Fruit fly (Drosophila melanogaster): ENCODE measurements around the gene Saf-B.

Gene Saf-B

DNA sequence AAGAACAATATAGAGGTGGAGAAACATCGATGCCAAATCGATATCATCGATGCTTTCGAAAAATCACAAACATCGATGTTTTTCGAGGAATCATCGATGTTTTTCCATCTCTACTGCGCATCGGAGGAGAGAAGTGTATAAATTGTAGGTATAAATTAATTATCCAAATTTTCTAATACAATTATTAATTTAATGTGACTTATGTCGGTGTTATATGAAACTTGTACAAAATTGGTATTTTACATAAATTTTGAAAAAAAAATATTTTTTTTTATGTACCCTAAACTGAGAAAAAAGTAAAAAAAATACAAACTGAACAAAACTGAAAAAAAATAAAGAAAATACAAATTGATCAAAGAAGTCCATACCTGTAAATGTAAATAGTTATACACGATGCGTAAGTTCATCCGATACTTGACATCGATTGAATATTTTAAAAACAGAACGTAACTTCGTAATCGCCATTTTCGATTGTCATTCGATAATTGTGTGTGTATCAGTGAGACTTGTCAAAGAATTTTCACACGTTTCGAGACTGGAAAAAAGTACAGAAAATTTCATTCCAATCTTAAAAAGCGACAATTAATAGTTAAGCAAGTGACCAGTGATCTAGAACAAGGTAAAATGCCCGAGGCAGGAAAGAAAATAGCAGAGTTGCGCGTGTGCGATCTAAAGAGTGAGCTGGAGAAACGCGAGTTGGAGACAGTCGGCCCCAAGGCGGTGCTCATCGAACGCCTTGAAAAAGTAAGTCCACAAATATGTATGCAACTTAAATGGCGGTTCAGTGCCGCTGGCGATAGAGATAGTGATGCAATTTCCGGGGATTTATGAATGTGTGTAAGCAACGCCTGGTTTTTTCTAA lies at the start of gene Saf-B, which contains the start of gene CG5808 (continued):
- TF ChIP-seq ab (GFP tag; optimal IDR thresholded peaks at IDR 0.05): no peak
- no peak for TF ChIP-seq repo (GFP tag; optimal IDR thresholded peaks at IDR 0.05)
- TF ChIP-seq CG1832 (GFP tag; optimal IDR thresholded peaks at IDR 0.05): no peak
- TF ChIP-seq Sry-β (GFP tag; optimal IDR thresholded peaks at IDR 0.05): peak; percentile 10
- TF ChIP-seq CG30020 (tag; optimal IDR thresholded peaks at IDR 0.05): peak; percentile 56
- no peak for TF ChIP-seq CG1603 (tag; optimal IDR thresholded peaks at IDR 0.05)
- TF ChIP-seq dmrt11E (tag; optimal IDR thresholded peaks at IDR 0.05): peak; percentile 29
- no peak for TF ChIP-seq CG4854 (GFP tag; optimal IDR thresholded peaks at IDR 0.05)
- TF ChIP-seq ato (GFP tag; IDR thresholded peaks at IDR 0.05; ENCODE audit: partially characterized antibody): peak; percentile 52
- no peak for TF ChIP-seq lov (optimal IDR thresholded peaks at IDR 0.05)
- TF ChIP-seq lov (GFP tag; IDR thresholded peaks at IDR 0.05): no peak
- no peak for TF ChIP-seq en (GFP tag; optimal IDR thresholded peaks at IDR 0.05)
- no peak for TF ChIP-seq dm (GFP tag; optimal IDR thresholded peaks at IDR 0.05)
- TF ChIP-seq vfl (GFP tag; optimal IDR thresholded peaks at IDR 0.05): no peak
- TF ChIP-seq sc (optimal IDR thresholded peaks at IDR 0.05): no peak
- TF ChIP-seq sc (GFP tag; optimal IDR thresholded peaks at IDR 0.05): no peak
- TF ChIP-seq Gsc (GFP tag; IDR thresholded peaks at IDR 0.05): no peak
- TF ChIP-seq MTF-1 (GFP tag; optimal IDR thresholded peaks at IDR 0.05; ENCODE audit: borderline replicate concordance): no peak
- TF ChIP-seq ranshi (GFP tag; IDR thresholded peaks at IDR 0.05): no peak
- no peak for TF ChIP-seq Dad (GFP tag; optimal IDR thresholded peaks at IDR 0.05)
- TF ChIP-seq CG17186 (GFP tag; optimal IDR thresholded peaks at IDR 0.05): no peak
- no peak for TF ChIP-seq Atf6 (GFP tag; IDR thresholded peaks at IDR 0.05)
- TF ChIP-seq Sry-δ (GFP tag; optimal IDR thresholded peaks at IDR 0.05): peak; percentile 86
- TF ChIP-seq sima (GFP tag; optimal IDR thresholded peaks at IDR 0.05): no peak
- no peak for TF ChIP-seq wor (GFP tag; IDR thresholded peaks at IDR 0.05)
- TF ChIP-seq H2.0 (GFP tag; IDR thresholded peaks at IDR 0.05): no peak
- TF ChIP-seq Lhr (GFP tag; optimal IDR thresholded peaks at IDR 0.05): peak; percentile 59
- peak; percentile 2 for TF ChIP-seq CG17802 (tag; optimal IDR thresholded peaks at IDR 0.05)
- TF ChIP-seq lbe (GFP tag; optimal IDR thresholded peaks at IDR 0.05): no peak
- no peak for TF ChIP-seq toy (GFP tag; IDR thresholded peaks at IDR 0.05)
- no peak for TF ChIP-seq Nf-YC (tag; optimal IDR thresholded peaks at IDR 0.05)
- no peak for TF ChIP-seq CG10462 (GFP tag; optimal IDR thresholded peaks at IDR 0.05)
- no peak; the same call in 1 of the 2 replicates for TF ChIP-seq bowl (GFP tag; IDR thresholded peaks at IDR 0.05)
- peak; percentile 59 for TF ChIP-seq CG18476 (GFP tag; optimal IDR thresholded peaks at IDR 0.05)
- no peak for TF ChIP-seq Abd-B (GFP tag; optimal IDR thresholded peaks at IDR 0.05)
- TF ChIP-seq gcm2 (GFP tag; optimal IDR thresholded peaks at IDR 0.05): no peak
- TF ChIP-seq slou (GFP tag; optimal IDR thresholded peaks at IDR 0.05): no peak
- TF ChIP-seq inv (GFP tag; IDR thresholded peaks at IDR 0.05; ENCODE audit: partially characterized antibody): peak; percentile 75
- TF ChIP-seq Doc3 (GFP tag; IDR thresholded peaks at IDR 0.05; ENCODE audit: partially characterized antibody): peak; percentile 79
- TF ChIP-seq CG13296 (GFP tag; optimal IDR thresholded peaks at IDR 0.05): no peak
- TF ChIP-seq Dll (GFP tag; IDR thresholded peaks at IDR 0.05; ENCODE audit: partially characterized antibody): peak; percentile 84
- TF ChIP-seq CG8944 (GFP tag; optimal IDR thresholded peaks at IDR 0.05): no peak
- no peak for TF ChIP-seq CG2202 (tag; optimal IDR thresholded peaks at IDR 0.05)
- peak; percentile 43; the same call in 1 of the 2 replicates for TF ChIP-seq CG31224 (GFP tag; IDR thresholded peaks at IDR 0.05)
- peak; percentile 71 for TF ChIP-seq CG17829 (tag; optimal IDR thresholded peaks at IDR 0.05)
- TF ChIP-seq jigr1 (GFP tag; IDR thresholded peaks at IDR 0.05): no peak
- no peak for TF ChIP-seq CG31365 (tag; optimal IDR thresholded peaks at IDR 0.05)
- TF ChIP-seq so (GFP tag; IDR thresholded peaks at IDR 0.05): no peak
- no peak for TF ChIP-seq CG7839 (tag; optimal IDR thresholded peaks at IDR 0.05)
- TF ChIP-seq CG7271 (tag; optimal IDR thresholded peaks at IDR 0.05): peak; percentile 7

Data from whole organism, embryonic.